Fruit fly (Drosophila melanogaster) whole organism, pupa: ENCODE measurements around the gene blanks.
A peak's percentile ranks its signal among the peaks of the same experiment; 100 is the strongest.

Experiments used
- CG10348 ChIP-seq: fragments of 200-800 bp; sonication (Bioruptor generic); IDR thresholded peaks from 2 replicates; pipeline ENCODE4 v1.3.6; 2022; ENCODE audit warnings: missing biosample characterization, missing genetic modification characterization
- CG12605 ChIP-seq: fragments of 200-800 bp; sonication (Bioruptor generic); IDR thresholded peaks from 2 replicates; pipeline ENCODE4 v1.3.6; 2022; ENCODE audit warnings: missing biosample characterization, missing genetic modification characterization
- CG13204 ChIP-seq: fragments of 200-800 bp; sonication (Bioruptor generic); optimal IDR thresholded peaks from 2 replicates; lab custom pipeline; 2018; ENCODE audit warnings: missing biosample characterization, mild to moderate bottlenecking, missing genetic modification characterization, moderate library complexity
- CG14655 ChIP-seq: fragments of 200-800 bp; sonication (Bioruptor generic); optimal IDR thresholded peaks from 3 replicates; lab custom pipeline; 2017; ENCODE audit warnings: mild to moderate bottlenecking, missing biosample characterization, missing genetic modification reagents, missing genetic modification characterization
- CG15710 ChIP-seq: fragments of 200-800 bp; sonication (Bioruptor generic); optimal IDR thresholded peaks from 2 replicates; lab custom pipeline; 2018; ENCODE audit warnings: missing biosample characterization, mild to moderate bottlenecking, missing genetic modification characterization, moderate library complexity
- CG17806 ChIP-seq: fragments of 200-800 bp; sonication (Bioruptor generic); optimal IDR thresholded peaks from 2 replicates; lab custom pipeline; 2018; ENCODE audit warnings: missing biosample characterization, mild to moderate bottlenecking, missing genetic modification characterization, moderate library complexity
- CG32121 ChIP-seq: fragments of 200-800 bp; sonication (Bioruptor generic); IDR thresholded peaks from 2 replicates; pipeline ENCODE4 v1.3.6; 2022; ENCODE audit warnings: missing biosample characterization, missing genetic modification characterization
- CG34367 ChIP-seq: fragments of 200-800 bp; sonication (Bioruptor generic); optimal IDR thresholded peaks from 2 replicates; lab custom pipeline; 2018; ENCODE audit warnings: missing biosample characterization, mild to moderate bottlenecking, missing genetic modification characterization
- CG4496 ChIP-seq: fragments of 200-800 bp; sonication (Bioruptor generic); IDR thresholded peaks from 3 replicates; pipeline ENCODE4 v1.3.6; 2022; ENCODE audit warnings: missing biosample characterization, missing genetic modification characterization
- CG8159 ChIP-seq: fragments of 200-800 bp; sonication (Bioruptor generic); optimal IDR thresholded peaks from 3 replicates; lab custom pipeline; 2018; ENCODE audit warnings: missing biosample characterization, mild to moderate bottlenecking, missing genetic modification characterization, moderate library complexity
- CG8301 ChIP-seq: fragments of 200-800 bp; sonication (Bioruptor generic); optimal IDR thresholded peaks from 2 replicates; lab custom pipeline; 2018; ENCODE audit warnings: missing biosample characterization, mild to moderate bottlenecking, missing genetic modification characterization
- CG9948 ChIP-seq: fragments of 200-800 bp; sonication (Bioruptor generic); optimal IDR thresholded peaks from 2 replicates; lab custom pipeline; 2018; ENCODE audit warnings: missing biosample characterization, mild to moderate bottlenecking, missing genetic modification characterization, moderate library complexity
- D1 ChIP-seq: fragments of 200-800 bp; sonication (Bioruptor generic); optimal IDR thresholded peaks from 2 replicates; lab custom pipeline; 2018; ENCODE audit warnings: missing biosample characterization, mild to moderate bottlenecking, missing genetic modification characterization, moderate library complexity
- EcR ChIP-seq: fragments of 200-800 bp; sonication (Bioruptor generic); optimal IDR thresholded peaks from 3 replicates; lab custom pipeline; 2019; ENCODE audit warnings: missing biosample characterization, missing genetic modification characterization, mild to moderate bottlenecking, moderate library complexity, missing genetic modification reagents
- Ets98B ChIP-seq: fragments of 200-800 bp; sonication (Bioruptor generic); IDR thresholded peaks from 2 replicates; pipeline ENCODE4 v1.3.6; 2022; ENCODE audit warnings: missing biosample characterization, missing genetic modification characterization
- Pif1A ChIP-seq: fragments of 200-800 bp; sonication (Bioruptor generic); optimal IDR thresholded peaks from 3 replicates; lab custom pipeline; 2016; ENCODE audit warnings: missing biosample characterization, missing genetic modification characterization
- Pif1B ChIP-seq: fragments of 200-800 bp; sonication (Bioruptor generic); optimal IDR thresholded peaks from 3 replicates; lab custom pipeline; 2016; ENCODE audit warnings: missing biosample characterization, missing genetic modification characterization
- Snoo ChIP-seq: fragments of 200-800 bp; sonication (Bioruptor generic); optimal IDR thresholded peaks from 3 replicates; lab custom pipeline; 2017; ENCODE audit warnings: missing biosample characterization, mild to moderate bottlenecking, missing genetic modification characterization, inconsistent platforms
- fd96Ca ChIP-seq: fragments of 200-800 bp; sonication (Bioruptor generic); IDR thresholded peaks from 3 replicates; pipeline ENCODE4 v1.3.6; 2022; ENCODE audit warnings: missing biosample characterization, missing genetic modification characterization
- gl ChIP-seq: fragments of 200-800 bp; sonication (Bioruptor generic); optimal IDR thresholded peaks from 2 replicates; lab custom pipeline; 2018; ENCODE audit warnings: missing biosample characterization, mild to moderate bottlenecking, missing genetic modification characterization
- rn ChIP-seq: fragments of 200-800 bp; sonication (Bioruptor generic); IDR thresholded peaks from 2 replicates; pipeline ENCODE4 v1.3.6; 2022; ENCODE audit warnings: missing biosample characterization, missing genetic modification characterization

Gene blanks

DNA sequence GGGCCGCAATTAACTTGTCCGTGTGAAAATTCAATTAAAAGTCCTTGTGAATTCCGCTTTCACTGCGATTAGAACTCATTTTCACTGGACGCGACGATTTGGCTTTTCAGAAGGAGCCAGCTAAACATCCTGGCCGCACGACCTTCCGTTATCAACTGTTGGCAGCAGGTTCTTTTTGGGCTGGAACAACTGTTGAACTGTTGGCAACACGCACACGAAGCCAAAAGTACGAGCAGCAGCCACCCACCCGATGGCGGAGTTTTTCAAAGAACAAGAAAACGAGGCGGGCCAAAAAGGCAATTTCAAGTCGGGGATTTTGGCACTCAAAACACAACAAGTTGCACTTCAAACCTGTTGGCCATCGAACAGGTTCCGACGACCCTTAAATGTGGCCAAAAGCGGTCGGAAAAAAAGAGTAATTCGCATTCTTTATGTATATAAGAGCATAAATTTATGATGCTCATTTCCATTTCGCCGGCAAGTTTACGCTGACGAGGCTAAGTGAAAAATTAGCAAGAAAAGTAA, 24.2 kb upstream of the blanks start:
- TF ChIP-seq EcR (no peak), CG12605 (no peak), CG9948 (tag; lab: Kevin White, UChicago) (no peak), Pif1B (no peak)

DNA sequence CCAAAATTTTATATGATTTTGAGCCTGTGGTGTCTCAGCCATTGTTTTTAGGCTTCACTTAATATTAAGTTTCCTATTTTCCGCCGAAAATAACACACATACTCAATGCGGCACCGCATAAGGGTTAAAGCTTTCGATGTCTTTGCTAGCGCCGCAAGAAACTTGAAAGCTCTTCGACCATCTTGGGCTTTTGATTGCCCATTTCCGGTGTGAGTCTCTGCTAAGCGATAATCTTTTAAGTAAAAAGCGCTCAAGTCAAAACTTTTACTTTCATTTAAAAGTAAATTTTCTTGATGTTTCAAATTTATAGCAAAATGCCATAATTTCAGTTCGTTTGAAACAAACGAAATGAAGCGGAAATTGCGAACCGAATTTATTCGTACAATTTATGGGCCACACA, 13.2 kb upstream of the blanks start:
- TF ChIP-seq CG12605, result no peak
- peak; percentile 93 for TF ChIP-seq CG4496
- TF ChIP-seq CG10348 (GFP tag; lab: Robert Waterston, UW), result no peak
- no peak for TF ChIP-seq CG9948 (tag; lab: Kevin White, UChicago)
- TF ChIP-seq CG34367, result peak; percentile 35
- no peak for TF ChIP-seq EcR
- no peak for TF ChIP-seq CG13204 (GFP tag; lab: Kevin White, UChicago)
- no peak for TF ChIP-seq D1 (tag; lab: Kevin White, UChicago)
- peak; percentile 88 for TF ChIP-seq Snoo (tag; lab: Kevin White, UChicago)
- TF ChIP-seq Pif1A (GFP tag; lab: Kevin White, UChicago), result peak; percentile 60
- TF ChIP-seq CG32121 (GFP tag; lab: Robert Waterston, UW), result no peak
- no peak for TF ChIP-seq CG15710 (tag; lab: Kevin White, UChicago)
- 0 out of 3 replicates have a peak, but pooled peaks have one; percentile 45 for TF ChIP-seq fd96Ca (GFP tag; lab: Robert Waterston, UW)
- TF ChIP-seq CG14655 (GFP tag; lab: Kevin White, UChicago), result peak; percentile 56
- no peak for TF ChIP-seq CG17806 (tag; lab: Kevin White, UChicago)
- TF ChIP-seq Ets98B (GFP tag; lab: Robert Waterston, UW), result peak; percentile 77; the same call in 1 of the 2 replicates
- TF ChIP-seq CG8159, result peak; percentile 21
- peak; percentile 13 for TF ChIP-seq Pif1B
- TF ChIP-seq CG8301, result no peak
- TF ChIP-seq rn, result no peak
- no peak for TF ChIP-seq gl (tag; lab: Kevin White, UChicago)
- TF ChIP-seq, all 21 proteins: peak for 9

dm6 chr3L:5510760-5511159, 12.0 kb upstream of the blanks start, which contains the start of gene CG34342:
Gene CG34342 (minus strand): TSS chr3L:5510860.
- TF ChIP-seq CG8159, result no peak
- no peak for TF ChIP-seq rn
- TF ChIP-seq Snoo (tag; lab: Kevin White, UChicago), result no peak
- TF ChIP-seq CG34367, result no peak
- TF ChIP-seq Pif1A (GFP tag; lab: Kevin White, UChicago), result no peak
- TF ChIP-seq CG15710 (tag; lab: Kevin White, UChicago), result no peak
- TF ChIP-seq CG12605, result no peak
- no peak for TF ChIP-seq CG17806 (tag; lab: Kevin White, UChicago)
- no peak for TF ChIP-seq CG9948 (tag; lab: Kevin White, UChicago)
- TF ChIP-seq D1 (tag; lab: Kevin White, UChicago), result no peak
- TF ChIP-seq CG4496, result no peak
- TF ChIP-seq Ets98B (GFP tag; lab: Robert Waterston, UW), result no peak

DNA sequence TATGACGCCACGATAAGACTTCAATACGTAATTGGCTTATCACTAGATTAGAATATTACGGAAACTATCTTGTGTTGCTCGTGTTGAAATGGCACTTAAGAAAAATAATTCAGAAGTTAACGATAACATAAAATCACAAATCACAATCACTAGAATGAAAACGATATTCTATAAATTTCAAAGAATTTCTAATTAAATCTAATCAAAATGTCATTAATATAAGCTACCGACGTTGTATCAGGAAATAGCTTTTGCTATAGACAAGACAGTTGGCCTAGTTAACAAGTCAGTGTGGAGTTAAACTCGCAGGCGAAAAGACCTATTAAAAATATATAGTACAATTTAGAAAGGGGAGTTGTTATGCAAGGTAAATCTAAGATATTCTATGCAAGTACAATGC, 19.3 kb downstream of the blanks start, which contains the start of gene CG4835:
TSS of gene CG4835 (plus strand) at position 301 of the 400 bp plus-strand sequence.
- TF ChIP-seq gl (tag; lab: Kevin White, UChicago), result no peak
- no peak for TF ChIP-seq Pif1B
- TF ChIP-seq CG14655 (GFP tag; lab: Kevin White, UChicago), result no peak
- TF ChIP-seq Snoo (tag; lab: Kevin White, UChicago), result no peak
- no peak for TF ChIP-seq CG8301
- no peak for TF ChIP-seq Pif1A (GFP tag; lab: Kevin White, UChicago)
- no peak for TF ChIP-seq rn
- TF ChIP-seq CG4496, result no peak
- no peak for TF ChIP-seq CG10348 (GFP tag; lab: Robert Waterston, UW)
- TF ChIP-seq CG8159, result no peak
- TF ChIP-seq CG12605, result no peak
- TF ChIP-seq CG15710 (tag; lab: Kevin White, UChicago), result no peak
- TF ChIP-seq CG9948 (tag; lab: Kevin White, UChicago), result no peak
- no peak for TF ChIP-seq D1 (tag; lab: Kevin White, UChicago)
- no peak for TF ChIP-seq CG17806 (tag; lab: Kevin White, UChicago)
- TF ChIP-seq Ets98B (GFP tag; lab: Robert Waterston, UW), result no peak

DNA sequence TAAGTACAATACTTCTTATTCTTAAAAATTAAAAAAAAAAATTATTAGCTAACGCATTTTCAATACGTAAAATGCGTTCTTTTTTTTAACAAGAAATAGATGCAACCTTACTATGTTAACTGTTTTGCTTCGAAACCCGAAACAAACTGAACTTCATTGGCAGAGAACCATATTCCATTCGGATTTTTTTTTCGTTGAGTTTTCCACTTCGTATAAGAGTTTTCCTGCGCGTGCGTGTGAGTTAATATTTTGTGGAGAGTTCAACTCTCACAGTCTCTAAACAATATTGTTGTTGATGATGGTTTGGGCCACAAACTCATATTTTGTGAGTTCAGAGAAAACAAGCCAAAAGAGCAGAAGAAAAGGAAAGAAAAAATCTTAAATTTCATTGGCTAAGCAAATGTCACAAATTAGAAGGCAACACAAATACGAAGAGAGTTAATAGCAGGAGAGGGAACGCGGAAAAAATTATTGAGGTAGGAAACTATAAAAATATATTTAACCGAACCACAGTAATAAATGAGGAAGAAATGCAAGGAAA, 46.2 kb downstream of the blanks start:
- TF ChIP-seq D1 (tag; lab: Kevin White, UChicago), result no peak
- no peak for TF ChIP-seq rn
- TF ChIP-seq Pif1A (GFP tag; lab: Kevin White, UChicago), result no peak
- TF ChIP-seq CG10348 (GFP tag; lab: Robert Waterston, UW), result no peak
- no peak for TF ChIP-seq CG12605
- TF ChIP-seq CG32121 (GFP tag; lab: Robert Waterston, UW), result no peak
- TF ChIP-seq CG4496, result no peak
- no peak for TF ChIP-seq gl (tag; lab: Kevin White, UChicago)
- TF ChIP-seq CG8301, result no peak
- TF ChIP-seq CG9948 (tag; lab: Kevin White, UChicago), result no peak

DNA sequence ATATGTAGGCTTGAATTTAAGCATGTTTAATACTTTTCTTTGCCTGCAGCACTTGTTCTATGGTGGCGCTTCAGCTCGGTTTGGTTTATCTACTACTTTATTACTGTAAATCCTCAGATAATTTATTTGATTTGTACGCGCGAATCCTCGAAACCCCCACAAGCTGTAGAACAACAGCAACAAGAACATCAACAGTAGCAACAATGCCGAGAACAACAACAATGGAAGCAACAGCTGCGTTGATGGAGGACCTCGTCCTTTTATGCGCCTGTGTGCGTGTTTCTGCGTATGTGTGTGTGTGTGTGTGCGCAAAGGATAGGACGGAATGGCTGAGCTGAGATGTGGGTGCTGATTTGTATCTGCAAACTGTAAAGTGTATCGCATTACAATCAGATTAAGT, 50.9 kb downstream of the blanks start:
- TF ChIP-seq CG34367 (no peak), Pif1A (GFP tag; lab: Kevin White, UChicago) (no peak), CG13204 (GFP tag; lab: Kevin White, UChicago) (no peak), D1 (tag; lab: Kevin White, UChicago) (no peak), CG14655 (GFP tag; lab: Kevin White, UChicago) (no peak), CG4496 (no peak), CG32121 (GFP tag; lab: Robert Waterston, UW) (no peak), CG12605 (no peak), gl (tag; lab: Kevin White, UChicago) (no peak), CG10348 (GFP tag; lab: Robert Waterston, UW) (no peak), fd96Ca (GFP tag; lab: Robert Waterston, UW) (no peak), CG8159 (no peak), CG17806 (tag; lab: Kevin White, UChicago) (no peak), CG8301 (no peak), CG15710 (tag; lab: Kevin White, UChicago) (no peak)
